Worm (Caenorhabditis elegans) whole organism, early embryonic: ENCODE results near the gene fbxa-29.

Source experiments
- B0310.2 ChIP-seq: sonication (generic microtip); optimal IDR thresholded peaks from 2 replicates; lab custom pipeline; 2016; ENCODE audit warnings: mild to moderate bottlenecking, missing genetic modification characterization, missing compliant biosample characterization
- F13C5.2 ChIP-seq: sonication (generic microtip); optimal IDR thresholded peaks from 2 replicates; lab custom pipeline; 2017; ENCODE audit warnings: mild to moderate bottlenecking, missing genetic modification characterization, inconsistent platforms, missing compliant biosample characterization
- aly-1 ChIP-seq: sonication (generic microtip); optimal IDR thresholded peaks from 2 replicates; lab custom pipeline; 2016; ENCODE audit warnings: missing genetic modification characterization, missing compliant biosample characterization
- ama-1 ChIP-seq: fragments of 150-350 bp; optimal IDR thresholded peaks from 2 replicates; lab custom pipeline; 2014
- ceh-13 ChIP-seq: fragments of 200-800 bp; sonication (Bioruptor generic); optimal IDR thresholded peaks from 2 replicates; lab custom pipeline; 2018; ENCODE audit warnings: mild to moderate bottlenecking, missing genetic modification characterization, missing compliant biosample characterization
- ceh-36 ChIP-seq: sonication (generic microtip); optimal IDR thresholded peaks from 2 replicates; lab custom pipeline; 2016; ENCODE audit warnings: missing genetic modification characterization, inconsistent platforms, missing compliant biosample characterization
- ets-7 ChIP-seq: sonication (generic microtip); optimal IDR thresholded peaks from 2 replicates; lab custom pipeline; 2016; ENCODE audit warnings: missing genotype, missing genetic modification characterization, missing compliant biosample characterization
- flt-1 ChIP-seq: fragments of 200-800 bp; sonication (Bioruptor generic); IDR thresholded peaks from 2 replicates; pipeline ENCODE4 v1.3.6; 2022; ENCODE audit warnings: missing genetic modification characterization, missing compliant biosample characterization
- hmbx-1 ChIP-seq: sonication (generic microtip); optimal IDR thresholded peaks from 2 replicates; lab custom pipeline; 2016; ENCODE audit warnings: mild to moderate bottlenecking, missing genetic modification characterization, missing compliant biosample characterization
- hmg-4 ChIP-seq: fragments of 200-800 bp; sonication (Bioruptor generic); optimal IDR thresholded peaks from 2 replicates; lab custom pipeline; 2018; ENCODE audit warnings: mild to moderate bottlenecking, missing genetic modification characterization, missing compliant biosample characterization
- hnd-1 ChIP-seq: sonication (generic microtip); optimal IDR thresholded peaks from 2 replicates; lab custom pipeline; 2016; ENCODE audit warnings: missing genetic modification characterization, missing compliant biosample characterization
- pes-1 ChIP-seq: fragments of 200-800 bp; sonication (Bioruptor generic); IDR thresholded peaks from 2 replicates; pipeline ENCODE4 v1.3.6; 2022; ENCODE audit warnings: missing genetic modification reagents, missing genetic modification characterization, missing compliant biosample characterization
- scrt-1 ChIP-seq: fragments of 200-800 bp; sonication (Bioruptor generic); IDR thresholded peaks from 2 replicates; pipeline ENCODE4 v1.3.6; 2022; ENCODE audit warnings: missing genetic modification characterization, missing compliant biosample characterization
- sea-1 ChIP-seq: fragments of 200-800 bp; sonication (Bioruptor generic); conservative IDR thresholded peaks from 2 replicates; pipeline ENCODE4 v1.3.6; 2022; ENCODE audit warnings: missing genetic modification characterization, missing compliant biosample characterization
- tbx-11 ChIP-seq: fragments of 200-800 bp; sonication (Bioruptor generic); IDR thresholded peaks from 2 replicates; pipeline ENCODE4 v1.3.6; 2022; ENCODE audit warnings: missing genetic modification characterization, missing compliant biosample characterization
- tbx-37 ChIP-seq: fragments of 200-800 bp; sonication (Bioruptor generic); conservative IDR thresholded peaks from 2 replicates; pipeline ENCODE4 v1.3.6; 2022; ENCODE audit warnings: missing genetic modification reagents, missing genetic modification characterization, missing compliant biosample characterization
- tra-4 ChIP-seq: sonication (generic microtip); optimal IDR thresholded peaks from 2 replicates; lab custom pipeline; 2017; ENCODE audit warnings: missing genetic modification characterization, missing compliant biosample characterization

Gene fbxa-29

DNA sequence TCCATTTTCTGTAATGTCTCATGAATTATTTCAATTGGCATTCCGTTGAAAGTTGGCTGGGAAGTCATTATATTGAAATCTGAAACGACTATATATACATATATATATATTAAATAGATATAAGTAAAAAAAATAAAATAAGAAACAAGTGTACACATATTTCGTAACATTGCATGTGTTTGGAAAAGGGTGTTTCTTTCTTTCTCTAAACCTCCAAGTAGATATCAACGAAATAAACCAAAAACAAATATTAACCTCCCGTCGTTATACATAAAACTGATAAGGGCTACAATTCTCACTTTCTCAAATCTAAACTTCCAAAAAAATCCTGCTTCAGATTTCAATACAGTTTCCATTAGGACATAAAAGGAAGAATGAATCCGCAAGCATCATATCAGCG is 34.7 kb upstream of the fbxa-29 start, which contains the start of gene fbxa-79:
Gene fbxa-79, minus strand, starts transcription at position 86 of the 400 bp plus-strand sequence.
- no peak for TF ChIP-seq hmbx-1 (tag; lab: Kevin White, UChicago)
- TF ChIP-seq tbx-37 (GFP tag; lab: Robert Waterston, UW) = no peak
- TF ChIP-seq tra-4 (tag; lab: Kevin White, UChicago) = no peak
- TF ChIP-seq ets-7 (tag; lab: Kevin White, UChicago) = no peak
- no peak for TF ChIP-seq scrt-1 (GFP tag; lab: Robert Waterston, UW)
- no peak for TF ChIP-seq ama-1 (lab: Kevin White, UChicago)
- TF ChIP-seq hmg-4 (GFP tag; lab: Kevin White, UChicago) = no peak
- TF ChIP-seq flt-1 (GFP tag; lab: Robert Waterston, UW) = no peak
- TF ChIP-seq sea-1 (GFP tag; lab: Robert Waterston, UW) = no peak
- no peak for TF ChIP-seq ceh-36 (tag; lab: Kevin White, UChicago)
- no peak for TF ChIP-seq pes-1
- no peak for TF ChIP-seq tbx-11 (GFP tag; lab: Robert Waterston, UW)

DNA sequence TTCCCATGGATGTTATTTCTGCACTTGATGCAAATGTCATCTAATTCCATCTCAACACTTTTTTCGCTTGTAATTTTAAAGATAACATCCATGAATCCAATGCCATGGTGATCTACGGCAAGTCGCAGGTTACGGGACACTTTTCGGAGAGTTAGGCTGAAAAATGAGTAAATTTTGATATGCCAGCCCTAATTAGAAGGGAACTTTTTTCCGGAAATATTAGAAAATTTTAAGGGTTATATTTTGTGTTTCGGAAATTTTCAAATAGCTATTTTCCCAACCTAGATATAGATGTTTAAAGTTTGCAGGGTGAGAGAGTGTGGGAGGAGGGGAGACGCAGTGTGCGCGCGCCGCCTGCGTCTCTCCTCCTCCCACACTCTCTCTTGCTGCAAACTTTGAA is 33.8 kb upstream of the fbxa-29 start:
- TF ChIP-seq B0310.2 (tag; lab: Kevin White, UChicago) = no peak
- TF ChIP-seq F13C5.2 = no peak

DNA sequence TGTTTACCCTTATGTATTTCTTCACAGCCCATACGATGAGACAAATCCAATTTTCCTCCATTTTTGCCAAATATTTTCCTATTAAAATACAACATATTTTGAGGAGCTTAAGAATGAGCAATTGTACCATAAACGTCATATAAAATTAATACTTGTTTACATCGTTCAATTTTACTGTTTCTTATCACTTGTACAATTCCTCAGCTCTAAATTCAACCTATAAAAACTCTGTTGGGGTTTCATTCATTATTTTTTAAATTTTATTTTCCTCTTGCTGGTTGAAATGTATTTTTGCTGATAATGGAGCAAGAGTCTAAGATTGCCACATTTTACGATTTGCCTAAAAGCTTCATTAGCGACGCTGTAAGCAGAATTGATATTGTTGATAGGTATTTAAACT is 29.9 kb upstream of the fbxa-29 start, which contains the start of gene fbxa-75:
Gene fbxa-75, plus strand, starts transcription at position 301 of the 400 bp plus-strand sequence.
- TF ChIP-seq ceh-36 (tag; lab: Kevin White, UChicago) = no peak
- TF ChIP-seq B0310.2 (tag; lab: Kevin White, UChicago) = no peak

DNA sequence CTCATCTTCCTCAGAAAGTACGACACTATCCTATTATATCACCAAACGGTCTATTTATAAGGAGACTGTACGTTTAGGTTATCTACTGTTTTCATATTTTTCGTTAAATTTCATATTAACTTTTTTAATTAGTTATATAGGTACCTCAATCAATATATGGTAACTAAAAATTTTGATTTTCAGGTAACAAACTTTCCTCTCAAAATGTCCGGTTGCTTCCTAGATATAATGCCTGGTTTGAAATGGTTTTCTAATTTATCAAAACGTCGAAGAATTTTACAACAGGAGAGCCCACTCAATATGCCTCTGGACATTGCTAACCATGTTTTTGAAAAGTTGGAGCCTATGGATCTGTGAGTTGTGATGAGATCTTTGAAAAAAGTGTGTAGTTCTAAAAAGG is 24.1 kb upstream of the fbxa-29 start, which contains the start of gene fbxa-28:
Gene fbxa-28, plus strand, starts transcription at position 301 of the 400 bp plus-strand sequence.
- no peak for TF ChIP-seq ceh-36 (tag; lab: Kevin White, UChicago)
- no peak for TF ChIP-seq tra-4 (tag; lab: Kevin White, UChicago)
- TF ChIP-seq F13C5.2 = no peak
- TF ChIP-seq B0310.2 (tag; lab: Kevin White, UChicago) = no peak
- TF ChIP-seq scrt-1 (GFP tag; lab: Robert Waterston, UW) = no peak
- no peak for TF ChIP-seq hmbx-1 (tag; lab: Kevin White, UChicago)
- TF ChIP-seq tbx-37 (GFP tag; lab: Robert Waterston, UW) = no peak
- no peak for TF ChIP-seq ets-7 (tag; lab: Kevin White, UChicago)
- TF ChIP-seq hnd-1 = no peak
- TF ChIP-seq ceh-13 (GFP tag; lab: Kevin White, UChicago) = no peak
- no peak for TF ChIP-seq tbx-11 (GFP tag; lab: Robert Waterston, UW)
- no peak for TF ChIP-seq flt-1 (GFP tag; lab: Robert Waterston, UW)
- TF ChIP-seq sea-1 (GFP tag; lab: Robert Waterston, UW) = no peak
- no peak for TF ChIP-seq aly-1 (tag; lab: Kevin White, UChicago)
- TF ChIP-seq hmg-4 (GFP tag; lab: Kevin White, UChicago) = no peak
- no peak for TF ChIP-seq pes-1

DNA sequence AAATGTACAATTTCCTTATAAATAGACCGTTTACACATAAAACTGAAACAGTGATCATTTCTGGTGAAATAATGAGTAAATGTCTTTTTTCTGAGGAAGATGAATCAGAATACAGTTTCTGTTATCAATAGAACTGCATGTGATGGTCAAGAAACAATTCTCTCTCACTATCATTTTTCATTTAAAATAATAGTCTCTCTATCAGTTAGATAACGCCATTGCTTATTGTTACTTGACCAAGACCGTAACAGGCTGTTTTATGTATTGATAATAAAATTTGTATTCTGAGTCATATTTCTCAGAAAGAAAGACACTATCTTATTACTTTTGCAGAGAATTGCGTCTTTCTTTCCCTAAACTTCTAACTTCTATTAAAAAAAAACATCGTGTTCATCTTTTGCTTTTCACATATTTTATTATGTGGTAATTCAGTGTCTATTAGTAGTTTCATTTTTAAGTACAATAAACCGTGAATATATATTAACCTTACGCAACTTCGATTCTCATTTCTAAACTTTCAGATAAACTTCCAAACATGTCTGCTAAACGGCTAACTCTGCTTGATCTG is 21.7 kb upstream of the fbxa-29 start, which contains the start of gene fbxa-35:
Gene fbxa-35, plus strand, starts transcription at position 518 of the 568 bp plus-strand sequence.
- TF ChIP-seq pes-1 (no peak), B0310.2 (tag; lab: Kevin White, UChicago) (no peak), F13C5.2 (no peak), flt-1 (GFP tag; lab: Robert Waterston, UW) (no peak), hmbx-1 (tag; lab: Kevin White, UChicago) (no peak), sea-1 (GFP tag; lab: Robert Waterston, UW) (no peak)

DNA sequence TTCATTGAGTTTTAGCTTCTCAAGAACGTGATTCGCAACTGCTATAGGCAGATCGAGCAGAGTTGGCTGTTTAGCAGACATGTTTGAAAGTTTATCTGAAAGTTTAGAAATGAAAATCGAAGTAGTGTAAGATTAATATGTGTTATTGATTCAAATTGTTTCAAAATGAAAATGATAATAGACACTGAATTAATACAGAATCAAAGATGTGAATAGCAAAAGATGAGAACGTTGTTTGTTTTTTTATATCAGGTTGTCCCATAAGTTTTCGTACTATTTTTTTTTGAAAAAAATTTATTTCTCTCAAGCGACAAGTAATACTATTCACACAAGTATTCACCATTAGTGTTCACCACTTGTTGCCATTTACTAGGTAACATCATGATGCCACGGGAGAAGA is 19.6 kb upstream of the fbxa-29 start, which contains the start of gene fbxa-36:
Gene fbxa-36, minus strand, starts transcription at position 101 of the 400 bp plus-strand sequence.
- TF ChIP-seq flt-1 (GFP tag; lab: Robert Waterston, UW) (no peak), B0310.2 (tag; lab: Kevin White, UChicago) (no peak), F13C5.2 (no peak), ceh-13 (GFP tag; lab: Kevin White, UChicago) (no peak), tbx-37 (GFP tag; lab: Robert Waterston, UW) (no peak), sea-1 (GFP tag; lab: Robert Waterston, UW) (no peak), tra-4 (tag; lab: Kevin White, UChicago) (no peak), hmbx-1 (tag; lab: Kevin White, UChicago) (no peak), aly-1 (tag; lab: Kevin White, UChicago) (no peak), tbx-11 (GFP tag; lab: Robert Waterston, UW) (no peak), ets-7 (tag; lab: Kevin White, UChicago) (no peak), ama-1 (lab: Kevin White, UChicago) (no peak)

DNA sequence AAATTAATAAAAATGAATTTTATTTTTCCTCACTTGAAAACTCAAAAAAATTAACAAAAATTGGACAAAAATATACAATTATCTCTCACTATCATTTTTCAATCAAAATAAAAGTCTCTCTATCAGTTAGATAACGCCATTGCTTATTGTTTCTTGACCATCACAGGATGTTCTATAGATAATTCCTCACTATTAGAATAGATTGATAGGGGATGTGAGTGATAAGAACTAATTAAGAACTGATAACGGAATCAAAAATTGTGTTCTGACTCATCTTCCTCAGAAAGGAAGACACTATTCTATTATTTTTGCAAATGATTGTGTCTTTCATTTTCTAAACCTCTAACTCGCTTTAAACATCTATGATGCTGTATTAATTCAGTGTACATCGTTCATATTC is 15.6 kb upstream of the fbxa-29 start:
- no peak for TF ChIP-seq tbx-37 (GFP tag; lab: Robert Waterston, UW)
- no peak for TF ChIP-seq F13C5.2
- no peak for TF ChIP-seq flt-1 (GFP tag; lab: Robert Waterston, UW)
- no peak for TF ChIP-seq sea-1 (GFP tag; lab: Robert Waterston, UW)
- TF ChIP-seq hmg-4 (GFP tag; lab: Kevin White, UChicago) = no peak
- TF ChIP-seq hmbx-1 (tag; lab: Kevin White, UChicago) = no peak
- no peak for TF ChIP-seq tra-4 (tag; lab: Kevin White, UChicago)
- TF ChIP-seq aly-1 (tag; lab: Kevin White, UChicago) = no peak
- TF ChIP-seq pes-1 = no peak
